Worm (Caenorhabditis elegans) whole organism, L4 larva: ENCODE measurements around the gene prp-39.

Experiments
- F10B5.3 ChIP-seq: sonication (generic microtip); optimal IDR thresholded peaks from 2 replicates; lab custom pipeline; 2016; ENCODE audit warnings: mild to moderate bottlenecking, missing genetic modification characterization, missing compliant biosample characterization
- F26F4.8 ChIP-seq: fragments of 200-800 bp; sonication (Bioruptor generic); conservative IDR thresholded peaks from 2 replicates; pipeline ENCODE4 v1.3.6; 2022; ENCODE audit warnings: missing genetic modification characterization, missing compliant biosample characterization
- F49E8.2 ChIP-seq: sonication (generic microtip); optimal IDR thresholded peaks from 2 replicates; lab custom pipeline; 2016; ENCODE audit warnings: missing compliant biosample characterization, mild to moderate bottlenecking, missing genetic modification characterization, borderline replicate concordance
- R02D3.7 ChIP-seq: fragments of 150-350 bp; sonication (generic microtip); optimal IDR thresholded peaks from 3 replicates; lab custom pipeline; 2014; ENCODE audit warnings: missing biosample characterization, missing genetic modification characterization
- T20F7.1 ChIP-seq: fragments of 200-800 bp; sonication (Bioruptor generic); optimal IDR thresholded peaks from 2 replicates; lab custom pipeline; 2018; ENCODE audit warnings: mild to moderate bottlenecking, missing genetic modification characterization, missing compliant biosample characterization
- T26A8.4 ChIP-seq: fragments of 200-800 bp; sonication (Bioruptor generic); IDR thresholded peaks from 2 replicates; pipeline ENCODE4 v1.3.6; 2022; ENCODE audit warnings: missing genetic modification characterization, missing compliant biosample characterization
- Y48G9A.11 ChIP-seq: fragments of 200-800 bp; sonication (Bioruptor generic); IDR thresholded peaks from 2 replicates; pipeline ENCODE4 v1.3.6; 2022; ENCODE audit warnings: missing genetic modification reagents, missing genetic modification characterization, missing compliant biosample characterization
- Y5F2A.4 ChIP-seq: fragments of 200-800 bp; sonication (Bioruptor generic); optimal IDR thresholded peaks from 2 replicates; lab custom pipeline; 2018; ENCODE audit warnings: mild to moderate bottlenecking, missing genetic modification characterization, missing compliant biosample characterization
- ZK546.5 ChIP-seq, 2 experiments: sonication (generic microtip); optimal IDR thresholded peaks; 2 replicates each; lab custom pipeline; 2017; ENCODE audit warnings: missing biosample characterization in 2 of 2, missing genetic modification characterization in 2 of 2
- aly-2 ChIP-seq: sonication (generic microtip); optimal IDR thresholded peaks from 2 replicates; lab custom pipeline; 2018; ENCODE audit warnings: missing biosample characterization, missing genetic modification characterization
- ceh-32 ChIP-seq: sonication (generic microtip); optimal IDR thresholded peaks from 2 replicates; lab custom pipeline; 2016; ENCODE audit warnings: mild to moderate bottlenecking, missing genetic modification characterization, missing compliant biosample characterization; ENCODE audit not compliant: poor library complexity
- ceh-62 ChIP-seq: sonication (generic microtip); optimal IDR thresholded peaks from 2 replicates; lab custom pipeline; 2017; ENCODE audit warnings: missing biosample characterization, missing genetic modification characterization
- daf-19 ChIP-seq: fragments of 200-800 bp; sonication (Bioruptor generic); conservative IDR thresholded peaks from 2 replicates; pipeline ENCODE4 v1.3.6; 2022; ENCODE audit warnings: missing genetic modification characterization, missing compliant biosample characterization
- daf-8 ChIP-seq: fragments of 200-800 bp; sonication (Bioruptor generic); IDR thresholded peaks from 2 replicates; pipeline ENCODE4 v1.3.6; 2022; ENCODE audit warnings: missing genetic modification characterization, missing compliant biosample characterization
- dmd-9 ChIP-seq: fragments of 200-800 bp; sonication (Bioruptor generic); IDR thresholded peaks from 2 replicates; pipeline ENCODE4 v1.3.6; 2022; ENCODE audit warnings: missing genetic modification reagents, missing genetic modification characterization, missing compliant biosample characterization
- egl-27 ChIP-seq: sonication (generic microtip); optimal IDR thresholded peaks from 3 replicates; lab custom pipeline; 2017; ENCODE audit warnings: missing biosample characterization, missing genetic modification reagents, missing genetic modification characterization
- egl-43 ChIP-seq: fragments of 200-800 bp; sonication (Bioruptor generic); IDR thresholded peaks from 2 replicates; pipeline ENCODE4 v1.3.6; 2022; ENCODE audit warnings: missing genetic modification reagents, missing genetic modification characterization, missing compliant biosample characterization
- fos-1 ChIP-seq: fragments of 150-350 bp; optimal IDR thresholded peaks from 2 replicates; lab custom pipeline; 2014; ENCODE audit warnings: missing biosample characterization, missing genetic modification characterization
- hif-1 ChIP-seq, 2 experiments: sonication (generic microtip); optimal IDR thresholded peaks; 2 replicates each; lab custom pipeline; 2016 to 2017; ENCODE audit warnings: missing compliant biosample characterization in 2 of 2, missing genetic modification characterization in 2 of 2, missing genetic modification reagents in 2 of 2, missing genotype in 2 of 2, mild to moderate bottlenecking in 1 of 2
- hlh-11 ChIP-seq: fragments of 200-800 bp; sonication (Bioruptor generic); optimal IDR thresholded peaks from 2 replicates; lab custom pipeline; 2018; ENCODE audit warnings: mild to moderate bottlenecking, missing genetic modification characterization, missing compliant biosample characterization
- lin-1 ChIP-seq: fragments of 200-800 bp; sonication (Bioruptor generic); IDR thresholded peaks from 2 replicates; pipeline ENCODE4 v1.3.6; 2022; ENCODE audit warnings: missing genetic modification reagents, missing genetic modification characterization, missing compliant biosample characterization
- lir-3 ChIP-seq: sonication (generic microtip); optimal IDR thresholded peaks from 2 replicates; lab custom pipeline; 2016; ENCODE audit warnings: mild to moderate bottlenecking, missing genetic modification characterization, missing compliant biosample characterization
- lsy-2 ChIP-seq, 2 experiments: fragments of 150-350 bp in 1 of 2; sonication (generic microtip) in 1 of 2; optimal IDR thresholded peaks; 2 replicates each; lab custom pipeline; 2014 to 2017; ENCODE audit warnings: missing biosample characterization in 2 of 2, missing genetic modification characterization in 2 of 2
- madf-5 ChIP-seq, 2 experiments: fragments of 200-800 bp; sonication (Bioruptor generic); IDR thresholded peaks; 2 replicates each; pipeline ENCODE4 v1.3.6; 2022; ENCODE audit warnings: missing compliant biosample characterization in 2 of 2, missing genetic modification characterization in 2 of 2
- mdl-1 ChIP-seq, 2 experiments: fragments of 150-350 bp in 1 of 2; sonication (generic microtip) in 1 of 2; optimal IDR thresholded peaks; 2 replicates each; lab custom pipeline; 2014 to 2017; ENCODE audit warnings: missing biosample characterization in 2 of 2, missing genetic modification characterization in 2 of 2
- mdt-29 ChIP-seq: fragments of 200-800 bp; sonication (Bioruptor generic); IDR thresholded peaks from 2 replicates; pipeline ENCODE4 v1.3.6; 2022; ENCODE audit warnings: missing genetic modification reagents, missing genetic modification characterization, missing compliant biosample characterization
- mxl-2 ChIP-seq: fragments of 200-800 bp; sonication (Bioruptor generic); conservative IDR thresholded peaks from 2 replicates; pipeline ENCODE4 v1.3.6; 2022; ENCODE audit warnings: missing genetic modification reagents, missing genetic modification characterization, missing compliant biosample characterization
- mxl-3 ChIP-seq: fragments of 200-800 bp; sonication (Bioruptor generic); optimal IDR thresholded peaks from 2 replicates; lab custom pipeline; 2018; ENCODE audit warnings: mild to moderate bottlenecking, missing genetic modification characterization, missing compliant biosample characterization
- nhr-102 ChIP-seq: sonication (generic microtip); optimal IDR thresholded peaks from 2 replicates; lab custom pipeline; 2016; ENCODE audit warnings: mild to moderate bottlenecking, missing genetic modification characterization, moderate library complexity, missing compliant biosample characterization
- nhr-28 ChIP-seq: fragments of 150-350 bp; optimal IDR thresholded peaks from 2 replicates; lab custom pipeline; 2014; ENCODE audit warnings: missing biosample characterization, missing genetic modification characterization
- nhr-76 ChIP-seq: fragments of 150-350 bp; optimal IDR thresholded peaks from 2 replicates; lab custom pipeline; 2014; ENCODE audit warnings: missing biosample characterization, missing genetic modification characterization
- nhr-77 ChIP-seq: fragments of 150-350 bp; optimal IDR thresholded peaks from 2 replicates; lab custom pipeline; 2014; ENCODE audit warnings: missing biosample characterization, missing genetic modification characterization
- pha-4 ChIP-seq, 2 experiments: fragments of 150-350 bp in 1 of 2; fragments of 200-800 bp in 1 of 2; sonication (Bioruptor generic) in 1 of 2; IDR thresholded peaks in 1 of 2; optimal IDR thresholded peaks in 1 of 2; 2 replicates each; pipeline versions ENCODE4 v1.3.6 to Lab custom; 2014 to 2022; ENCODE audit warnings: missing genetic modification characterization in 2 of 2, missing genetic modification reagents in 2 of 2, missing biosample characterization in 1 of 2, missing compliant biosample characterization in 1 of 2
- php-3 ChIP-seq: fragments of 200-800 bp; sonication (Bioruptor generic); IDR thresholded peaks from 2 replicates; pipeline ENCODE4 v1.3.6; 2022; ENCODE audit warnings: missing genetic modification reagents, missing genetic modification characterization, missing compliant biosample characterization
- pqm-1 ChIP-seq: sonication (generic microtip); optimal IDR thresholded peaks from 2 replicates; lab custom pipeline; 2017; ENCODE audit warnings: missing biosample characterization, missing genetic modification characterization
- set-16 ChIP-seq: fragments of 200-800 bp; sonication (Bioruptor generic); IDR thresholded peaks from 2 replicates; pipeline ENCODE4 v1.3.6; 2022; ENCODE audit warnings: missing genetic modification reagents, missing genetic modification characterization, missing compliant biosample characterization
- snpc-4 ChIP-seq: fragments of 150-350 bp; optimal IDR thresholded peaks from 2 replicates; lab custom pipeline; 2014; ENCODE audit warnings: missing biosample characterization, missing genetic modification characterization
- spr-1 ChIP-seq: sonication (generic microtip); optimal IDR thresholded peaks from 2 replicates; lab custom pipeline; 2016; ENCODE audit warnings: mild to moderate bottlenecking, missing genetic modification characterization, missing compliant biosample characterization
- spr-3 ChIP-seq: fragments of 200-800 bp; sonication (Bioruptor generic); optimal IDR thresholded peaks from 2 replicates; lab custom pipeline; 2018; ENCODE audit warnings: mild to moderate bottlenecking, missing genetic modification characterization, missing compliant biosample characterization
- tra-1 ChIP-seq: fragments of 200-800 bp; sonication (Bioruptor generic); IDR thresholded peaks from 2 replicates; pipeline ENCODE4 v1.3.6; 2022; ENCODE audit warnings: missing genetic modification reagents, missing genetic modification characterization, missing compliant biosample characterization
- unc-130 ChIP-seq: sonication (generic microtip); optimal IDR thresholded peaks from 2 replicates; lab custom pipeline; 2016; ENCODE audit warnings: missing genetic modification reagents, missing genetic modification characterization, missing compliant biosample characterization
- unc-62 ChIP-seq, 3 experiments: fragments of 150-350 bp in 1 of 3; sonication (generic microtip); optimal IDR thresholded peaks in 2 of 3; peaks in 1 of 3; 1 replicate in 1 of 3; 2 replicates in 2 of 3; lab custom pipeline; 2014 to 2017; ENCODE audit warnings: missing biosample characterization in 3 of 3, missing genetic modification characterization in 3 of 3, missing genetic modification reagents in 3 of 3, missing genotype in 1 of 3
- zag-1 ChIP-seq: fragments of 150-350 bp; optimal IDR thresholded peaks from 2 replicates; lab custom pipeline; 2014; ENCODE audit warnings: missing biosample characterization, missing genetic modification characterization
- zip-11 ChIP-seq: fragments of 200-800 bp; sonication (Bioruptor generic); IDR thresholded peaks from 2 replicates; pipeline ENCODE4 v1.3.6; 2022; ENCODE audit warnings: missing genetic modification characterization, missing compliant biosample characterization
- zip-2 ChIP-seq: fragments of 150-350 bp; optimal IDR thresholded peaks from 2 replicates; lab custom pipeline; 2014; ENCODE audit warnings: missing biosample characterization, missing genetic modification characterization
- ztf-7 ChIP-seq: fragments of 150-350 bp; optimal IDR thresholded peaks from 2 replicates; lab custom pipeline; 2014; ENCODE audit warnings: missing biosample characterization, missing genetic modification characterization

prp-39 gene

DNA sequence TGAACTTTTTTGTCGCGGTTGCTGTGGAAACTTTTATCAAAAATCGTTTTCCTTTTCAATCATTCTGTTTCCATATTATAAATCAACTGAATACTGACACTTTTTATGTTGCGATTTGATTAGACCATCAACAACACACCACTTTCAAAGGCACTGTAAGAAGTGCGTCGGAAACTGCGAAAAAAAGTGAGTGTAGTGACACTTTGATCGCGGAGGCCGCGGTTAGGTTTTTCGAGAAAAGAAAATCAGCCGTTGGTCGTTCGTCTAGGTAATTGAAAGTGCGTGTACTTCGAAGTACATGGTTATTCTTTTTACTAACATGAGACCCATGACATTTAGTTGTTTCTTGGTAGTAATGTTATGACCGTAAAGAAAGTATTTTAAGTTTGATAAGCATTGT, 13.2 kb upstream of the prp-39 start (continued):
- TF ChIP-seq lsy-2 (tag; optimal IDR thresholded peaks at IDR 0.05; lab: Kevin White, UChicago) (no peak), ZK546.5 (tag; optimal IDR thresholded peaks at IDR 0.05; lab: Kevin White, UChicago) (no peak), spr-3 (GFP tag; lab: Kevin White, UChicago) (no peak), mxl-3 (GFP tag; lab: Kevin White, UChicago) (peak; percentile 11), F10B5.3 (tag; lab: Kevin White, UChicago) (no peak), mdt-29 (GFP tag; lab: Robert Waterston, UW) (no peak), ceh-62 (tag; lab: Kevin White, UChicago) (no peak), egl-27 (tag; lab: Kevin White, UChicago) (no peak), nhr-102 (tag; lab: Kevin White, UChicago) (no peak), spr-1 (tag; lab: Kevin White, UChicago) (no peak), lin-1 (GFP tag; lab: Robert Waterston, UW) (0 out of 2 replicates have a peak, but pooled peaks have one; percentile 33), ceh-32 (tag; lab: Kevin White, UChicago) (no peak), madf-5 (GFP tag; IDR thresholded peaks at IDR 0.05; lab: Robert Waterston, UW) (no peak), ztf-7 (no peak), unc-130 (GFP tag; lab: Kevin White, UChicago) (no peak), nhr-77 (tag; lab: Kevin White, UChicago) (no peak), snpc-4 (no peak), mdl-1 (tag; optimal IDR thresholded peaks at IDR 0.05; lab: Kevin White, UChicago) (no peak), T26A8.4 (GFP tag; lab: Robert Waterston, UW) (no peak), daf-19 (GFP tag; lab: Robert Waterston, UW) (no peak), lir-3 (tag; lab: Kevin White, UChicago) (no peak), pqm-1 (no peak), zag-1 (tag; lab: Kevin White, UChicago) (no peak), set-16 (no peak), R02D3.7 (no peak), F26F4.8 (GFP tag; lab: Robert Waterston, UW) (no peak), nhr-28 (tag; lab: Kevin White, UChicago) (peak; percentile 55), F49E8.2 (tag; lab: Kevin White, UChicago) (no peak), aly-2 (tag; lab: Kevin White, UChicago) (no peak), zip-11 (GFP tag; lab: Robert Waterston, UW) (no peak), daf-8 (GFP tag; lab: Robert Waterston, UW) (no peak), nhr-76 (no peak), Y48G9A.11 (GFP tag; lab: Robert Waterston, UW) (no peak), fos-1 (no peak), dmd-9 (GFP tag; lab: Robert Waterston, UW) (no peak), egl-43 (GFP tag; lab: Robert Waterston, UW) (no peak), tra-1 (GFP tag; lab: Robert Waterston, UW) (no peak), hlh-11 (tag; lab: Kevin White, UChicago) (peak; percentile 47), zip-2 (no peak), Y5F2A.4 (GFP tag; lab: Kevin White, UChicago) (no peak), pha-4 (GFP tag; IDR thresholded peaks at IDR 0.05; lab: Robert Waterston, UW) (no peak), pha-4 (tag; optimal IDR thresholded peaks at IDR 0.05; lab: Kevin White, UChicago) (no peak), mxl-2 (no peak), hif-1 (tag; optimal IDR thresholded peaks at IDR 0.05; lab: Kevin White, UChicago) (no peak), php-3 (GFP tag; lab: Robert Waterston, UW) (0 out of 2 replicates have a peak, but pooled peaks have one; percentile 55), unc-62 (GFP tag; optimal IDR thresholded peaks at IDR 0.05 in 1 of 2; lab: Kevin White, UChicago) (peak in 1 of 2 experiments; percentile 63), unc-62 (tag; optimal IDR thresholded peaks at IDR 0.05; lab: Kevin White, UChicago) (no peak), T20F7.1 (no peak)
